Worm (Caenorhabditis elegans) whole organism, young adult: ENCODE results near the gene F26H11.8.

Experiments
- F49E8.2 ChIP-seq: sonication (generic microtip); optimal IDR thresholded peaks from 3 replicates; lab custom pipeline; 2017; ENCODE audit warnings: missing genetic modification characterization, mild to moderate bottlenecking, missing compliant biosample characterization, antibody characterized with exemption, moderate library complexity; ENCODE audit not compliant: insufficient read depth
- ama-1 ChIP-seq, 3 experiments: fragments of 150-350 bp in 1 of 3; sonication (generic microtip) in 2 of 3; optimal IDR thresholded peaks; 2 replicates each; lab custom pipeline; 2014 to 2018; ENCODE audit warnings: missing biosample characterization in 2 of 3, missing genetic modification characterization in 2 of 3, missing genetic modification reagents in 2 of 3
- madf-8 ChIP-seq: fragments of 200-800 bp; sonication (Bioruptor generic); conservative IDR thresholded peaks from 2 replicates; pipeline ENCODE4 v1.3.6; 2022; ENCODE audit warnings: missing genetic modification reagents, missing genetic modification characterization, missing compliant biosample characterization
- pha-4 ChIP-seq: fragments of 150-350 bp; sonication (generic microtip); optimal IDR thresholded peaks from 2 replicates; lab custom pipeline; 2014; ENCODE audit warnings: missing biosample characterization, missing genetic modification reagents, missing genetic modification characterization

- TF ChIP-seq madf-8 (GFP tag; lab: Robert Waterston, UW) (no peak), F49E8.2 (no peak), ama-1 (optimal IDR thresholded peaks at IDR 0.05; lab: Kevin White, UChicago) (no peak), ama-1 (GFP tag; optimal IDR thresholded peaks at IDR 0.05; lab: Kevin White, UChicago) (no peak), pha-4 (tag; lab: Kevin White, UChicago) (no peak)
These were observed 45.5 kb downstream of the F26H11.8 start for ce11 chrII:14433712-14434352.
